Fruit fly (Drosophila melanogaster) whole organism, wandering third instar larva: Measurements from ENCODE around the gene ara.

Experiments used
- Abd-B ChIP-seq: fragments of >200 bp; optimal IDR thresholded peaks from 2 replicates; lab custom pipeline; 2017; ENCODE audit warnings: missing biosample characterization, missing genetic modification characterization
- CG32264 ChIP-seq: fragments of 200-800 bp; sonication (Bioruptor generic); optimal IDR thresholded peaks from 2 replicates; lab custom pipeline; 2016; ENCODE audit warnings: missing biosample characterization, missing genetic modification characterization
- CrebA ChIP-seq: fragments of 200-800 bp; sonication (Bioruptor generic); optimal IDR thresholded peaks from 2 replicates; lab custom pipeline; 2016; ENCODE audit warnings: missing biosample characterization, mild to moderate bottlenecking, missing genetic modification characterization, borderline replicate concordance
- Dfd ChIP-seq: fragments of >200 bp; optimal IDR thresholded peaks from 2 replicates; lab custom pipeline; 2017; ENCODE audit warnings: missing biosample characterization, missing genetic modification characterization
- Dif ChIP-seq: fragments of 200-275, 200-300 bp; sonication (Bioruptor generic); optimal IDR thresholded peaks from 2 replicates; lab custom pipeline; 2018; ENCODE audit warnings: missing biosample characterization, missing genetic modification characterization; ENCODE audit not compliant: partially characterized antibody
- GATAd ChIP-seq: sonication (Bioruptor generic); optimal IDR thresholded peaks from 2 replicates; lab custom pipeline; 2016; ENCODE audit warnings: missing biosample characterization, missing genetic modification characterization
- Hnf4 ChIP-seq: fragments of 200-800 bp; sonication (Bioruptor generic); optimal IDR thresholded peaks from 2 replicates; lab custom pipeline; 2016; ENCODE audit warnings: missing biosample characterization, mild to moderate bottlenecking, missing genetic modification characterization
- Hr78 ChIP-seq: fragments of >200 bp; optimal IDR thresholded peaks from 2 replicates; lab custom pipeline; 2017; ENCODE audit warnings: missing biosample characterization, missing genetic modification characterization
- Hr83 ChIP-seq: fragments of 200-300 bp; sonication (Bioruptor generic); optimal IDR thresholded peaks from 2 replicates; lab custom pipeline; 2016; ENCODE audit warnings: missing biosample characterization, mild to moderate bottlenecking, missing genetic modification characterization, moderate library complexity; ENCODE audit not compliant: poor library complexity, severe bottlenecking
- Jra ChIP-seq: sonication (Bioruptor generic); optimal IDR thresholded peaks from 2 replicates; lab custom pipeline; 2016; ENCODE audit warnings: missing biosample characterization, missing genetic modification characterization
- Myc ChIP-seq: fragments of >200 bp; optimal IDR thresholded peaks from 2 replicates; lab custom pipeline; 2017
- N ChIP-seq: fragments of >200 bp; optimal IDR thresholded peaks from 2 replicates; lab custom pipeline; 2018; ENCODE audit warnings: missing biosample characterization, missing external identifiers, missing genetic modification characterization
- OdsH ChIP-seq: fragments of 200-800 bp; sonication (Bioruptor generic); optimal IDR thresholded peaks from 2 replicates; lab custom pipeline; 2016; ENCODE audit warnings: missing biosample characterization, mild to moderate bottlenecking, missing genetic modification characterization
- Rel ChIP-seq, 2 experiments: fragments of 200-800 bp; sonication (Bioruptor generic) in 1 of 2; optimal IDR thresholded peaks; 2 replicates in 1 of 2; 3 replicates in 1 of 2; lab custom pipeline; 2016 to 2019; ENCODE audit warnings: mild to moderate bottlenecking in 2 of 2, missing biosample characterization in 2 of 2, missing genetic modification characterization in 2 of 2, moderate library complexity in 1 of 2
- Sp1 ChIP-seq: fragments of 200-800 bp; sonication (Bioruptor generic); optimal IDR thresholded peaks from 3 replicates; lab custom pipeline; 2019; ENCODE audit warnings: missing biosample characterization, mild to moderate bottlenecking, missing genetic modification characterization, moderate library complexity
- Vsx2 ChIP-seq: fragments of 200-300, 225-300 bp; sonication (Bioruptor generic); optimal IDR thresholded peaks from 2 replicates; lab custom pipeline; 2018; ENCODE audit warnings: missing biosample characterization, missing genetic modification characterization; ENCODE audit not compliant: partially characterized antibody
- br ChIP-seq: fragments of 200-800 bp; sonication (Bioruptor generic); optimal IDR thresholded peaks from 2 replicates; lab custom pipeline; 2016; ENCODE audit warnings: missing biosample characterization, missing genetic modification characterization
- dl ChIP-seq, 2 experiments: fragments of 175-275, 200-275 bp in 1 of 2; fragments of 200-275 bp in 1 of 2; sonication (Bioruptor generic); optimal IDR thresholded peaks; lab custom pipeline; 2018; ENCODE audit warnings: mild to moderate bottlenecking in 2 of 2, missing biosample characterization in 2 of 2, missing genetic modification characterization in 2 of 2, moderate library complexity in 2 of 2; ENCODE audit not compliant: partially characterized antibody in 2 of 2, insufficient read depth in 1 of 2
- dsf ChIP-seq: sonication (Bioruptor generic); optimal IDR thresholded peaks from 2 replicates; lab custom pipeline; 2016; ENCODE audit warnings: missing biosample characterization, missing genetic modification characterization, borderline replicate concordance
- ey ChIP-seq: fragments of 200-800 bp; sonication (Bioruptor generic); optimal IDR thresholded peaks from 2 replicates; lab custom pipeline; 2016; ENCODE audit warnings: missing biosample characterization, missing genetic modification characterization
- foxo ChIP-seq, 2 experiments: fragments of 200-800 bp; sonication (Bioruptor generic); optimal IDR thresholded peaks; 2 replicates in 1 of 2; 3 replicates in 1 of 2; lab custom pipeline; 2016 to 2017; ENCODE audit warnings: missing biosample characterization in 2 of 2, missing genetic modification characterization in 2 of 2
- fru ChIP-seq: fragments of 200-800 bp; sonication (Bioruptor generic); optimal IDR thresholded peaks from 3 replicates; lab custom pipeline; 2016; ENCODE audit warnings: missing biosample characterization, mild to moderate bottlenecking, missing genetic modification characterization
- h ChIP-seq: fragments of 200-800 bp; sonication (Bioruptor generic); optimal IDR thresholded peaks from 3 replicates; lab custom pipeline; 2016; ENCODE audit warnings: missing biosample characterization, mild to moderate bottlenecking, missing genetic modification characterization
- jim ChIP-seq: fragments of 175-275, 200-325 bp; sonication (Bioruptor generic); optimal IDR thresholded peaks from 2 replicates; lab custom pipeline; 2016; ENCODE audit warnings: missing biosample characterization, mild to moderate bottlenecking, missing genetic modification characterization
- lola ChIP-seq: fragments of >200 bp; optimal IDR thresholded peaks from 2 replicates; lab custom pipeline; 2017; ENCODE audit warnings: missing biosample characterization, missing genetic modification characterization
- pan ChIP-seq: fragments of >200 bp; optimal IDR thresholded peaks from 2 replicates; lab custom pipeline; 2017
- psq ChIP-seq: fragments of 200-800 bp; sonication (Bioruptor generic); optimal IDR thresholded peaks from 3 replicates; lab custom pipeline; 2017; ENCODE audit warnings: missing biosample characterization, mild to moderate bottlenecking, missing genetic modification characterization, moderate library complexity
- sage ChIP-seq: fragments of 200-800 bp; sonication (Bioruptor generic); optimal IDR thresholded peaks from 2 replicates; lab custom pipeline; 2016; ENCODE audit warnings: missing biosample characterization, mild to moderate bottlenecking, missing genetic modification characterization
- usp ChIP-seq: fragments of >200 bp; optimal IDR thresholded peaks from 2 replicates; lab custom pipeline; 2017; ENCODE audit warnings: missing biosample characterization, missing genetic modification characterization

The ara gene

dm6 chr3L:12621862-12622261 is 41.4 kb downstream of the ara start:
- no peak for TF ChIP-seq h (GFP tag; lab: Kevin White, UChicago)
- TF ChIP-seq Hr78 (GFP tag; lab: Kevin White, UChicago), result no peak
- no peak for TF ChIP-seq Abd-B (GFP tag; lab: Kevin White, UChicago)
- TF ChIP-seq ey (GFP tag; lab: Kevin White, UChicago), result no peak
- no peak for TF ChIP-seq sage (GFP tag; lab: Kevin White, UChicago)
- TF ChIP-seq br, result no peak
- TF ChIP-seq Dif (GFP tag; lab: Kevin White, UChicago), result no peak
- no peak for TF ChIP-seq Myc (lab: Kevin White, UChicago)
- TF ChIP-seq Jra (GFP tag; lab: Kevin White, UChicago), result no peak
- no peak for TF ChIP-seq Hnf4 (GFP tag; lab: Kevin White, UChicago)
- TF ChIP-seq GATAd (GFP tag; lab: Kevin White, UChicago), result no peak
- no peak for TF ChIP-seq pan
- no peak for TF ChIP-seq CG32264 (GFP tag; lab: Kevin White, UChicago)

dm6 chr3L:12627703-12628102 is 47.2 kb downstream of the ara start:
- TF ChIP-seq dsf (GFP tag; lab: Kevin White, UChicago) (no peak), Vsx2 (GFP tag; lab: Kevin White, UChicago) (peak; percentile 84), fru (no peak), Hr83 (GFP tag; lab: Kevin White, UChicago) (no peak), dl (GFP tag; optimal IDR thresholded peaks at IDR 0.05; lab: Kevin White, UChicago; ENCODE audit: insufficient read depth in 1 of 2, partially characterized antibody in 2 of 2) (peak; percentile 84 to 91), usp (no peak), lola (GFP tag; lab: Kevin White, UChicago) (no peak), psq (GFP tag; lab: Kevin White, UChicago) (peak; percentile 5), Dif (GFP tag; lab: Kevin White, UChicago) (peak; percentile 92)
- TF ChIP-seq, all 38 proteins: peak for 4

- TF ChIP-seq Dfd (peak; percentile 72), ey (GFP tag; lab: Kevin White, UChicago) (no peak)
These were observed 54.5 kb downstream of the ara start for dm6 chr3L:12635008-12635407.

dm6 chr3L:12638345-12638744 is 57.9 kb downstream of the ara start:
- no peak for TF ChIP-seq Rel (GFP tag; optimal IDR thresholded peaks at IDR 0.05; lab: Kevin White, UChicago)
- no peak for TF ChIP-seq Rel (tag; optimal IDR thresholded peaks at IDR 0.05; lab: Kevin White, UChicago)
- no peak for TF ChIP-seq h (GFP tag; lab: Kevin White, UChicago)
- TF ChIP-seq CrebA (GFP tag; lab: Kevin White, UChicago), result no peak
- TF ChIP-seq Vsx2 (GFP tag; lab: Kevin White, UChicago), result no peak
- peak; percentile 58 for TF ChIP-seq Dfd
- TF ChIP-seq OdsH (GFP tag; lab: Kevin White, UChicago), result no peak
- no peak for TF ChIP-seq CG32264 (GFP tag; lab: Kevin White, UChicago)
- TF ChIP-seq Dif (GFP tag; lab: Kevin White, UChicago), result no peak

- TF ChIP-seq foxo (GFP tag; optimal IDR thresholded peaks at IDR 0.05; lab: Kevin White, UChicago) (peak in 1 of 2 experiments; percentile 3), Hr83 (GFP tag; lab: Kevin White, UChicago) (peak; percentile 21), N (GFP tag; lab: Kevin White, UChicago) (no peak), fru (peak; percentile 13)
- TF ChIP-seq, all 38 proteins: peak for 3
These were observed 58.6 kb downstream of the ara start for dm6 chr3L:12638919-12639607.

dm6 chr3L:12639608-12639967 is 59.1 kb downstream of the ara start:
- no peak for TF ChIP-seq jim (GFP tag; lab: Kevin White, UChicago)
- no peak for TF ChIP-seq Sp1 (GFP tag; lab: Kevin White, UChicago)
- TF ChIP-seq N (GFP tag; lab: Kevin White, UChicago), result no peak
